Worm (Caenorhabditis elegans) whole organism, L4 larva: ENCODE measurements around the gene tnt-2.

ENCODE experiments used
- ctbp-1 ChIP-seq: fragments of 200-800 bp; sonication (Bioruptor generic); IDR thresholded peaks from 2 replicates; pipeline ENCODE4 v1.3.6; 2022; ENCODE audit warnings: missing genetic modification reagents, missing genetic modification characterization, missing compliant biosample characterization
- dpl-1 ChIP-seq: fragments of 150-350 bp; optimal IDR thresholded peaks from 2 replicates; lab custom pipeline; 2014; ENCODE audit warnings: missing biosample characterization, missing genetic modification reagents, missing genetic modification characterization
- fos-1 ChIP-seq: fragments of 150-350 bp; optimal IDR thresholded peaks from 2 replicates; lab custom pipeline; 2014; ENCODE audit warnings: missing biosample characterization, missing genetic modification characterization
- hif-1 ChIP-seq, 2 experiments: sonication (generic microtip); optimal IDR thresholded peaks; 2 replicates each; lab custom pipeline; 2016 to 2017; ENCODE audit warnings: missing compliant biosample characterization in 2 of 2, missing genetic modification characterization in 2 of 2, missing genetic modification reagents in 2 of 2, missing genotype in 2 of 2, mild to moderate bottlenecking in 1 of 2
- hlh-30 ChIP-seq: sonication (generic microtip); optimal IDR thresholded peaks from 2 replicates; lab custom pipeline; 2017; ENCODE audit warnings: antibody characterized with exemption, mild to moderate bottlenecking, missing genetic modification characterization, missing compliant biosample characterization; ENCODE audit not compliant: insufficient read depth
- lir-3 ChIP-seq: sonication (generic microtip); optimal IDR thresholded peaks from 2 replicates; lab custom pipeline; 2016; ENCODE audit warnings: mild to moderate bottlenecking, missing genetic modification characterization, missing compliant biosample characterization
- nhr-25 ChIP-seq: sonication (generic microtip); optimal IDR thresholded peaks from 2 replicates; lab custom pipeline; 2017; ENCODE audit warnings: missing genetic modification characterization, mild to moderate bottlenecking, missing compliant biosample characterization, antibody characterized with exemption, moderate library complexity, borderline replicate concordance; ENCODE audit not compliant: insufficient read depth
- nhr-77 ChIP-seq: fragments of 150-350 bp; optimal IDR thresholded peaks from 2 replicates; lab custom pipeline; 2014; ENCODE audit warnings: missing biosample characterization, missing genetic modification characterization
- snpc-4 ChIP-seq: fragments of 150-350 bp; optimal IDR thresholded peaks from 2 replicates; lab custom pipeline; 2014; ENCODE audit warnings: missing biosample characterization, missing genetic modification characterization
- unc-39 ChIP-seq: sonication (generic microtip); optimal IDR thresholded peaks from 2 replicates; lab custom pipeline; 2017; ENCODE audit warnings: missing biosample characterization, missing genetic modification characterization
- zip-11 ChIP-seq: fragments of 200-800 bp; sonication (Bioruptor generic); IDR thresholded peaks from 2 replicates; pipeline ENCODE4 v1.3.6; 2022; ENCODE audit warnings: missing genetic modification characterization, missing compliant biosample characterization
- ztf-11 ChIP-seq: fragments of 150-350 bp; optimal IDR thresholded peaks from 2 replicates; lab custom pipeline; 2014; ENCODE audit warnings: missing biosample characterization, missing genetic modification characterization

- TF ChIP-seq zip-11 (GFP tag; lab: Robert Waterston, UW) (no peak), unc-39 (tag; lab: Kevin White, UChicago) (no peak), lir-3 (tag; lab: Kevin White, UChicago) (no peak), fos-1 (no peak), dpl-1 (GFP tag; lab: Kevin White, UChicago) (no peak), hif-1 (tag; optimal IDR thresholded peaks at IDR 0.05; lab: Kevin White, UChicago) (no peak), ctbp-1 (GFP tag; lab: Robert Waterston, UW) (no peak), hlh-30 (no peak), ztf-11 (no peak), nhr-77 (tag; lab: Kevin White, UChicago) (no peak), nhr-25 (tag; lab: Kevin White, UChicago) (no peak), snpc-4 (tag; lab: Kevin White, UChicago) (no peak)
These were observed 39.6 kb upstream of the tnt-2 start for ce11 chrX:8762927-8763326.
